Fruit fly (Drosophila melanogaster) whole organism, pupa: ENCODE measurements around the gene Mtr3.

ENCODE experiments used
- CG12605 ChIP-seq: fragments of 200-800 bp; sonication (Bioruptor generic); IDR thresholded peaks from 2 replicates; pipeline ENCODE4 v1.3.6; 2022; ENCODE audit warnings: missing biosample characterization, missing genetic modification characterization
- CG13204 ChIP-seq: fragments of 200-800 bp; sonication (Bioruptor generic); optimal IDR thresholded peaks from 2 replicates; lab custom pipeline; 2018; ENCODE audit warnings: missing biosample characterization, mild to moderate bottlenecking, missing genetic modification characterization, moderate library complexity
- CG14655 ChIP-seq: fragments of 200-800 bp; sonication (Bioruptor generic); optimal IDR thresholded peaks from 3 replicates; lab custom pipeline; 2017; ENCODE audit warnings: mild to moderate bottlenecking, missing biosample characterization, missing genetic modification reagents, missing genetic modification characterization
- CG15710 ChIP-seq: fragments of 200-800 bp; sonication (Bioruptor generic); optimal IDR thresholded peaks from 2 replicates; lab custom pipeline; 2018; ENCODE audit warnings: missing biosample characterization, mild to moderate bottlenecking, missing genetic modification characterization, moderate library complexity
- CG34367 ChIP-seq: fragments of 200-800 bp; sonication (Bioruptor generic); optimal IDR thresholded peaks from 2 replicates; lab custom pipeline; 2018; ENCODE audit warnings: missing biosample characterization, mild to moderate bottlenecking, missing genetic modification characterization
- CG4496 ChIP-seq: fragments of 200-800 bp; sonication (Bioruptor generic); IDR thresholded peaks from 3 replicates; pipeline ENCODE4 v1.3.6; 2022; ENCODE audit warnings: missing biosample characterization, missing genetic modification characterization
- CG8159 ChIP-seq: fragments of 200-800 bp; sonication (Bioruptor generic); optimal IDR thresholded peaks from 3 replicates; lab custom pipeline; 2018; ENCODE audit warnings: missing biosample characterization, mild to moderate bottlenecking, missing genetic modification characterization, moderate library complexity
- D1 ChIP-seq: fragments of 200-800 bp; sonication (Bioruptor generic); optimal IDR thresholded peaks from 2 replicates; lab custom pipeline; 2018; ENCODE audit warnings: missing biosample characterization, mild to moderate bottlenecking, missing genetic modification characterization, moderate library complexity
- EcR ChIP-seq: fragments of 200-800 bp; sonication (Bioruptor generic); optimal IDR thresholded peaks from 3 replicates; lab custom pipeline; 2019; ENCODE audit warnings: missing biosample characterization, missing genetic modification characterization, mild to moderate bottlenecking, moderate library complexity, missing genetic modification reagents
- Ets98B ChIP-seq: fragments of 200-800 bp; sonication (Bioruptor generic); IDR thresholded peaks from 2 replicates; pipeline ENCODE4 v1.3.6; 2022; ENCODE audit warnings: missing biosample characterization, missing genetic modification characterization
- Pif1A ChIP-seq: fragments of 200-800 bp; sonication (Bioruptor generic); optimal IDR thresholded peaks from 3 replicates; lab custom pipeline; 2016; ENCODE audit warnings: missing biosample characterization, missing genetic modification characterization
- Snoo ChIP-seq: fragments of 200-800 bp; sonication (Bioruptor generic); optimal IDR thresholded peaks from 3 replicates; lab custom pipeline; 2017; ENCODE audit warnings: missing biosample characterization, mild to moderate bottlenecking, missing genetic modification characterization, inconsistent platforms
- rn ChIP-seq: fragments of 200-800 bp; sonication (Bioruptor generic); IDR thresholded peaks from 2 replicates; pipeline ENCODE4 v1.3.6; 2022; ENCODE audit warnings: missing biosample characterization, missing genetic modification characterization

dm6 chr3L:19951868-19952267 lies 38.4 kb upstream of the Mtr3 start, which contains the start of gene CG34258:
- no peak for TF ChIP-seq rn (GFP tag; lab: Robert Waterston, UW)
- no peak for TF ChIP-seq CG8159 (tag; lab: Kevin White, UChicago)
- TF ChIP-seq CG14655 (GFP tag; lab: Kevin White, UChicago) = no peak
- no peak for TF ChIP-seq Ets98B
- no peak for TF ChIP-seq CG15710
- no peak for TF ChIP-seq CG34367 (tag; lab: Kevin White, UChicago)
- no peak for TF ChIP-seq CG12605 (GFP tag; lab: Robert Waterston, UW)
- no peak for TF ChIP-seq D1 (tag; lab: Kevin White, UChicago)
- TF ChIP-seq EcR (GFP tag; lab: Kevin White, UChicago) = no peak
- no peak for TF ChIP-seq Snoo (tag; lab: Kevin White, UChicago)
- no peak for TF ChIP-seq CG4496 (GFP tag; lab: Robert Waterston, UW)
- no peak for TF ChIP-seq CG13204 (GFP tag; lab: Kevin White, UChicago)
- TF ChIP-seq Pif1A (GFP tag; lab: Kevin White, UChicago) = no peak
